Fruit fly (Drosophila melanogaster) whole organism, embryonic: ENCODE data around the gene P5CDh1.

ENCODE experiments used
- CG10462 ChIP-seq: fragments of 200-800 bp; sonication (Bioruptor generic); optimal IDR thresholded peaks from 2 replicates; lab custom pipeline; 2016; ENCODE audit warnings: missing biosample characterization, missing genetic modification characterization
- CG11093 ChIP-seq: fragments of 200-800 bp; sonication (Bioruptor generic); IDR thresholded peaks from 3 replicates; pipeline ENCODE4 v1.3.6; 2022; ENCODE audit warnings: missing biosample characterization, missing genetic modification characterization
- CG11560 ChIP-seq: fragments of 200-800 bp; sonication (Bioruptor generic); IDR thresholded peaks from 3 replicates; pipeline ENCODE4 v1.3.6; 2022; ENCODE audit warnings: missing biosample characterization, missing genetic modification characterization
- CG12299 ChIP-seq: fragments of 200-800 bp; sonication (Bioruptor generic); optimal IDR thresholded peaks from 2 replicates; lab custom pipeline; 2018; ENCODE audit warnings: missing biosample characterization, mild to moderate bottlenecking, missing genetic modification characterization
- CG1602 ChIP-seq: fragments of 200-800 bp; sonication (Bioruptor generic); optimal IDR thresholded peaks from 3 replicates; lab custom pipeline; 2016; ENCODE audit warnings: missing biosample characterization, missing genetic modification characterization
- CG17361 ChIP-seq: fragments of 200-800 bp; sonication (Bioruptor generic); IDR thresholded peaks from 3 replicates; pipeline ENCODE4 v1.3.6; 2022; ENCODE audit warnings: missing biosample characterization, missing genetic modification characterization
- CG18011 ChIP-seq: fragments of 200-800 bp; sonication (Bioruptor generic); optimal IDR thresholded peaks from 2 replicates; lab custom pipeline; 2017; ENCODE audit warnings: missing biosample characterization, missing genetic modification characterization, mild to moderate bottlenecking, moderate library complexity, missing genotype
- CG2120 ChIP-seq: fragments of 200-800 bp; sonication (Bioruptor generic); optimal IDR thresholded peaks from 3 replicates; lab custom pipeline; 2016; ENCODE audit warnings: missing biosample characterization, missing genetic modification characterization
- CG32532 ChIP-seq: fragments of 200-800 bp; sonication (Bioruptor generic); IDR thresholded peaks from 2 replicates; pipeline ENCODE4 v1.3.6; 2022; ENCODE audit warnings: missing biosample characterization, missing genetic modification characterization
- CG33213 ChIP-seq: fragments of 200-800 bp; sonication (Bioruptor generic); optimal IDR thresholded peaks from 3 replicates; lab custom pipeline; 2016; ENCODE audit warnings: missing biosample characterization, missing genetic modification characterization
- CG4820 ChIP-seq: fragments of 200-800 bp; sonication (Bioruptor generic); optimal IDR thresholded peaks from 3 replicates; lab custom pipeline; 2016; ENCODE audit warnings: missing biosample characterization, missing genetic modification characterization
- CG4854 ChIP-seq: fragments of 200-800 bp; sonication (Bioruptor generic); optimal IDR thresholded peaks from 2 replicates; lab custom pipeline; 2016; ENCODE audit warnings: missing biosample characterization, missing genetic modification characterization, inconsistent platforms
- CG5180 ChIP-seq: fragments of 200-800 bp; sonication (Bioruptor generic); optimal IDR thresholded peaks from 3 replicates; lab custom pipeline; 2017; ENCODE audit warnings: missing biosample characterization, missing genetic modification characterization, mild to moderate bottlenecking, moderate library complexity, missing genetic modification reagents
- CG5245 ChIP-seq: fragments of 200-800 bp; sonication (Bioruptor generic); optimal IDR thresholded peaks from 3 replicates; lab custom pipeline; 2016; ENCODE audit warnings: missing biosample characterization, missing genetic modification characterization
- CG6689 ChIP-seq: fragments of 200-800 bp; sonication (Bioruptor generic); IDR thresholded peaks from 2 replicates; pipeline ENCODE4 v1.3.6; 2022; ENCODE audit warnings: missing biosample characterization, missing genetic modification characterization
- CG6765 ChIP-seq: fragments of 200-800 bp; sonication (Bioruptor generic); optimal IDR thresholded peaks from 3 replicates; lab custom pipeline; 2017; ENCODE audit warnings: missing biosample characterization, mild to moderate bottlenecking, missing genetic modification characterization
- CG6854 ChIP-seq: fragments of 200-800 bp; sonication (Bioruptor generic); optimal IDR thresholded peaks from 3 replicates; lab custom pipeline; 2017; ENCODE audit warnings: missing biosample characterization, mild to moderate bottlenecking, missing genetic modification characterization
- CG7271 ChIP-seq: fragments of 200-800 bp; sonication (Bioruptor generic); optimal IDR thresholded peaks from 2 replicates; lab custom pipeline; 2018; ENCODE audit warnings: missing biosample characterization, mild to moderate bottlenecking, missing genetic modification characterization, moderate library complexity
- CG7786 ChIP-seq: fragments of 200-800 bp; sonication (Bioruptor generic); optimal IDR thresholded peaks from 2 replicates; lab custom pipeline; 2016; ENCODE audit warnings: missing biosample characterization, missing genetic modification characterization
- Chrac-16 ChIP-seq: fragments of 200-800 bp; sonication (Bioruptor generic); optimal IDR thresholded peaks from 3 replicates; lab custom pipeline; 2016; ENCODE audit warnings: missing biosample characterization, missing genetic modification characterization
- Ets97D ChIP-seq: fragments of 200-800 bp; sonication (Bioruptor generic); optimal IDR thresholded peaks from 3 replicates; lab custom pipeline; 2016; ENCODE audit warnings: missing biosample characterization, missing genetic modification characterization
- Hey ChIP-seq: fragments of 200-800 bp; sonication (Bioruptor generic); optimal IDR thresholded peaks from 3 replicates; lab custom pipeline; 2018; ENCODE audit warnings: missing biosample characterization, mild to moderate bottlenecking, missing genetic modification characterization
- Hsf ChIP-seq: fragments of 200-800 bp; sonication (Bioruptor generic); optimal IDR thresholded peaks from 3 replicates; lab custom pipeline; 2016; ENCODE audit warnings: missing biosample characterization, missing genetic modification characterization
- Myb ChIP-seq: fragments of 200-800 bp; sonication (Bioruptor generic); optimal IDR thresholded peaks from 2 replicates; lab custom pipeline; 2016; ENCODE audit warnings: missing biosample characterization, missing genetic modification characterization
- NFAT ChIP-seq: fragments of 200-800 bp; sonication (Bioruptor generic); IDR thresholded peaks from 2 replicates; pipeline ENCODE4 v1.3.6; 2022; ENCODE audit warnings: missing biosample characterization, missing genetic modification characterization
- Oli ChIP-seq: fragments of 200-800 bp; sonication (Bioruptor generic); optimal IDR thresholded peaks from 2 replicates; lab custom pipeline; 2018; ENCODE audit warnings: missing biosample characterization, mild to moderate bottlenecking, missing genetic modification characterization, moderate library complexity
- Side ChIP-seq: fragments of 200-800 bp; sonication (Bioruptor generic); optimal IDR thresholded peaks from 2 replicates; lab custom pipeline; 2016; ENCODE audit warnings: missing biosample characterization, missing genetic modification characterization
- Sin3A ChIP-seq: fragments of >200 bp; optimal IDR thresholded peaks from 2 replicates; lab custom pipeline; 2018
- Sry-δ ChIP-seq: fragments of 200-800 bp; sonication (Bioruptor generic); optimal IDR thresholded peaks from 2 replicates; lab custom pipeline; 2016; ENCODE audit warnings: missing biosample characterization, missing genetic modification characterization
- Ssrp ChIP-seq: fragments of 200-800 bp; sonication (Bioruptor generic); optimal IDR thresholded peaks from 2 replicates; lab custom pipeline; 2018; ENCODE audit warnings: missing biosample characterization, mild to moderate bottlenecking, missing genetic modification characterization, moderate library complexity
- ab ChIP-seq: fragments of 200-800 bp; sonication (Bioruptor generic); optimal IDR thresholded peaks from 2 replicates; lab custom pipeline; 2016; ENCODE audit warnings: missing biosample characterization, missing genetic modification characterization
- bab2 ChIP-seq: fragments of 200-800 bp; sonication (Bioruptor generic); optimal IDR thresholded peaks from 2 replicates; lab custom pipeline; 2016; ENCODE audit warnings: missing biosample characterization, missing genetic modification characterization
- croc ChIP-seq: fragments of 200-800 bp; sonication (Bioruptor generic); conservative IDR thresholded peaks from 3 replicates; pipeline ENCODE4 v1.3.6; 2022; ENCODE audit warnings: missing biosample characterization, missing genetic modification characterization
- crol ChIP-seq: fragments of 200-800 bp; sonication (Bioruptor generic); IDR thresholded peaks from 2 replicates; pipeline ENCODE4 v1.3.6; 2022; ENCODE audit warnings: missing biosample characterization, missing genetic modification characterization
- dpn ChIP-seq, 2 experiments: fragments of 200-800 bp; sonication (Bioruptor generic); optimal IDR thresholded peaks; 3 replicates each; lab custom pipeline; 2016; ENCODE audit warnings: missing biosample characterization in 2 of 2, missing genetic modification characterization in 2 of 2
- ewg ChIP-seq: fragments of 200-800 bp; sonication (Bioruptor generic); optimal IDR thresholded peaks from 3 replicates; lab custom pipeline; 2017; ENCODE audit warnings: mild to moderate bottlenecking, missing biosample characterization, missing genetic modification reagents, missing genetic modification characterization
- gcm ChIP-seq: fragments of 200-800 bp; sonication (Bioruptor generic); optimal IDR thresholded peaks from 2 replicates; lab custom pipeline; 2019; ENCODE audit warnings: missing biosample characterization, mild to moderate bottlenecking, missing genetic modification characterization, moderate library complexity
- grau ChIP-seq: fragments of 200-800 bp; optimal IDR thresholded peaks from 3 replicates; lab custom pipeline; 2019; ENCODE audit warnings: missing biosample characterization, mild to moderate bottlenecking, missing genetic modification characterization, moderate library complexity
- hb ChIP-seq: fragments of 200-800 bp; sonication (Bioruptor generic); IDR thresholded peaks from 3 replicates; pipeline ENCODE4 v1.3.6; 2022; ENCODE audit warnings: missing biosample characterization, missing genetic modification characterization; ENCODE audit not compliant: partially characterized antibody
- jigr1 ChIP-seq: fragments of 200-800 bp; sonication (Bioruptor generic); IDR thresholded peaks from 3 replicates; pipeline ENCODE4 v1.3.6; 2022; ENCODE audit warnings: missing biosample characterization, missing genetic modification characterization
- lab ChIP-seq: fragments of 200-800 bp; sonication (Bioruptor generic); optimal IDR thresholded peaks from 3 replicates; lab custom pipeline; 2017; ENCODE audit warnings: missing biosample characterization, missing genetic modification characterization, mild to moderate bottlenecking, moderate library complexity, missing genetic modification reagents
- lbe ChIP-seq: fragments of 200-800 bp; sonication (Bioruptor generic); optimal IDR thresholded peaks from 2 replicates; lab custom pipeline; 2016; ENCODE audit warnings: missing biosample characterization, mild to moderate bottlenecking, missing genetic modification characterization
- mam ChIP-seq: fragments of 200-800 bp; sonication (Bioruptor generic); optimal IDR thresholded peaks from 3 replicates; lab custom pipeline; 2016; ENCODE audit warnings: missing biosample characterization, missing genetic modification characterization
- sens-2 ChIP-seq: fragments of 200-800 bp; sonication (Bioruptor generic); IDR thresholded peaks from 2 replicates; pipeline ENCODE4 v1.3.6; 2022; ENCODE audit warnings: missing biosample characterization, missing genetic modification characterization
- sob ChIP-seq: fragments of 200-800 bp; sonication (Bioruptor generic); IDR thresholded peaks from 2 replicates; pipeline ENCODE4 v1.3.6; 2022; ENCODE audit warnings: missing biosample characterization, missing genetic modification characterization
- tap ChIP-seq: fragments of 200-800 bp; optimal IDR thresholded peaks from 3 replicates; lab custom pipeline; 2019; ENCODE audit warnings: missing biosample characterization, mild to moderate bottlenecking, missing genetic modification characterization, moderate library complexity
- unc-4 ChIP-seq: fragments of 200-800 bp; sonication (Bioruptor generic); IDR thresholded peaks from 2 replicates; pipeline ENCODE4 v1.3.6; 2022; ENCODE audit warnings: missing biosample characterization, missing genetic modification characterization; ENCODE audit not compliant: partially characterized antibody
- unpg ChIP-seq: fragments of 200-800 bp; sonication (Bioruptor generic); optimal IDR thresholded peaks from 3 replicates; lab custom pipeline; 2018; ENCODE audit warnings: missing biosample characterization, mild to moderate bottlenecking, missing genetic modification characterization, moderate library complexity
- vnd ChIP-seq: fragments of 200-800 bp; sonication (Bioruptor generic); IDR thresholded peaks from 3 replicates; pipeline ENCODE4 v1.3.6; 2022; ENCODE audit warnings: missing biosample characterization, missing genetic modification characterization; ENCODE audit not compliant: partially characterized antibody

Gene P5CDh1

dm6 chr3L:21828177-21828589, 13.0 kb downstream of the P5CDh1 start, which contains the start of gene CG32448 (continued):
- peak; percentile 55 for TF ChIP-seq unpg (GFP tag; lab: Kevin White, UChicago)
- TF ChIP-seq Hsf (GFP tag; lab: Kevin White, UChicago), result peak; percentile 72
- no peak for TF ChIP-seq Hey
- TF ChIP-seq vnd (GFP tag; lab: Robert Waterston, UW), result no peak
- TF ChIP-seq CG33213 (GFP tag; lab: Kevin White, UChicago), result peak; percentile 19
- TF ChIP-seq crol (GFP tag; lab: Robert Waterston, UW), result no peak
- peak; percentile 34 for TF ChIP-seq Oli (tag; lab: Kevin White, UChicago)
- TF ChIP-seq sens-2 (GFP tag; lab: Robert Waterston, UW), result no peak
- TF ChIP-seq jigr1 (GFP tag; lab: Robert Waterston, UW), result no peak
- peak; percentile 65 for TF ChIP-seq CG1602 (GFP tag; lab: Kevin White, UChicago)
- TF ChIP-seq CG12299 (tag; lab: Kevin White, UChicago), result no peak
- peak; percentile 3 for TF ChIP-seq lbe (GFP tag; lab: Kevin White, UChicago)
- peak; percentile 84 for TF ChIP-seq NFAT (GFP tag; lab: Robert Waterston, UW)
- TF ChIP-seq CG6689 (GFP tag; lab: Robert Waterston, UW), result peak; percentile 65
- peak; percentile 67 for TF ChIP-seq CG11093 (GFP tag; lab: Robert Waterston, UW)
- peak; percentile 47; the same call in 2 of the 3 replicates for TF ChIP-seq croc (GFP tag; lab: Robert Waterston, UW)

dm6 chr3L:21827130-21827529, 14.0 kb downstream of the P5CDh1 start:
- no peak for TF ChIP-seq ewg
- no peak for TF ChIP-seq Myb (GFP tag; lab: Kevin White, UChicago)
- no peak for TF ChIP-seq CG5245
- TF ChIP-seq unc-4 (GFP tag; lab: Robert Waterston, UW), result no peak
- no peak for TF ChIP-seq Sin3A (lab: Kevin White, UChicago)
- no peak for TF ChIP-seq mam (GFP tag; lab: Kevin White, UChicago)
- TF ChIP-seq Sry-δ (GFP tag; lab: Kevin White, UChicago), result no peak
- TF ChIP-seq CG4854 (GFP tag; lab: Kevin White, UChicago), result no peak
- no peak for TF ChIP-seq CG4820 (GFP tag; lab: Kevin White, UChicago)
- no peak for TF ChIP-seq tap
- no peak for TF ChIP-seq hb
- TF ChIP-seq CG10462 (GFP tag; lab: Kevin White, UChicago), result no peak
- TF ChIP-seq CG6854 (GFP tag; lab: Kevin White, UChicago), result no peak
- no peak for TF ChIP-seq CG11560 (tag; lab: Robert Waterston, UW)
- no peak for TF ChIP-seq CG17361 (GFP tag; lab: Robert Waterston, UW)
- TF ChIP-seq Ets97D (GFP tag; lab: Kevin White, UChicago), result no peak
- no peak for TF ChIP-seq Ssrp (tag; lab: Kevin White, UChicago)

dm6 chr3L:21824725-21825353, 16.3 kb downstream of the P5CDh1 start, which contains the start of gene eIF2A:
eIF2A (plus strand) TSS chr3L:21824740.
- TF ChIP-seq dpn (GFP tag; optimal IDR thresholded peaks at IDR 0.05; lab: Kevin White, UChicago) (peak; percentile 73 to 78), CG5180 (GFP tag; lab: Kevin White, UChicago) (no peak), CG7786 (peak; percentile 65), Side (peak; percentile 71), gcm (GFP tag; lab: Kevin White, UChicago) (peak; percentile 42), lab (GFP tag; lab: Kevin White, UChicago) (no peak), ab (GFP tag; lab: Kevin White, UChicago) (no peak), CG6765 (peak; percentile 27), sob (GFP tag; lab: Robert Waterston, UW) (peak; percentile 89), Chrac-16 (peak; percentile 25), CG18011 (GFP tag; lab: Kevin White, UChicago) (peak; percentile 45), CG32532 (GFP tag; lab: Robert Waterston, UW) (peak; percentile 70), CG7271 (no peak), CG5245 (peak; percentile 16), bab2 (peak; percentile 57), CG2120 (GFP tag; lab: Kevin White, UChicago) (peak; percentile 80), grau (tag; lab: Kevin White, UChicago) (peak; percentile 61)
